Worm (Caenorhabditis elegans) whole organism, L4/young adult: ENCODE data around the gene Y57G11C.42.
A peak's percentile ranks its signal among the peaks of the same experiment; 100 is the strongest.
"Not testable (repeated sequence)": the region's sequence is repeated elsewhere in the genome, so short reads cannot be mapped to it uniquely, and the experiment has no call there.

Experiments used
- W03F9.2 ChIP-seq: fragments of 150-350 bp; optimal IDR thresholded peaks from 2 replicates; lab custom pipeline; 2014; ENCODE audit warnings: missing biosample characterization, missing genetic modification characterization
- dao-5 ChIP-seq: sonication (generic microtip); optimal IDR thresholded peaks from 2 replicates; lab custom pipeline; 2016; ENCODE audit warnings: missing genotype, missing genetic modification characterization, moderate library complexity, missing compliant biosample characterization
- him-1 ChIP-seq: sonication (generic microtip); optimal IDR thresholded peaks from 2 replicates; lab custom pipeline; 2016; ENCODE audit warnings: missing genotype, missing genetic modification reagents, missing genetic modification characterization, missing compliant biosample characterization

The Y57G11C.42 gene

DNA sequence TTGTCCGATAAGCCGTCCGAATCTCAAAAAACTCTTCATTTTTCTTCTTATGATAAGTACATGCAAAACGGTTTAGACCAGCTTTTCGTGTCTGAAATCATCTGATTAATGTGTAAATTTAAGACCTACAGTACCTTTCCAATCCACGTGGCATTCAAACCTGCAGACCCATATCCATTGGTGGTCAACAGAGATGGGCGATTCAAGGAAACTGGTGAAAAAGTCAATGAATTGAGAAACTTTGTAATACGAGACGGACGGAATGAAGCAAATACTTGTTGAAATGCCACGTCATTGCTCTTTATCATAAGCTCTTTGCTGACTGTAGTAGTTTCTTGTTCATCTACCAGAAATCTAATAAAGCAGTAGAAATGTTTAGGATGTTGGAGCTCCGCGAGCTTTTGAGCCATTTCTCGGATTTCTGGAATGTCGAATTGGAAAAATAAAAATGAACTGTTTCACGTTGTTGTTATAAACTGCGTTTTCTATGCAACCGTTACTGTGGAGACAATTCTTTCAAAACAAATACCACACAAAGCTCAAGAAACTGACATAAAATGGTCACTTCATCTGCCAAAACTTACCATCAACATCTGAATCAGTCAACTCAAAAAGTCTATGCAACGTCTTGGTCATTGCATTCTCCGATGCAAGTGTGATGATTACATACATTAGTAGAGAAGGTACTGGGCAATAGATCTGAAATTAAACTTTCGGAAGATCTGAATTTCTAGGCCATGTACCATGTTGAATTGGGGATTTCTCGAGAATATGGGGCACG, 35.8 kb downstream of the Y57G11C.42 start:
- TF ChIP-seq dao-5 (no peak), W03F9.2 (tag; lab: Kevin White, UChicago) (no peak), him-1 (tag; lab: Kevin White, UChicago) (no peak)

DNA sequence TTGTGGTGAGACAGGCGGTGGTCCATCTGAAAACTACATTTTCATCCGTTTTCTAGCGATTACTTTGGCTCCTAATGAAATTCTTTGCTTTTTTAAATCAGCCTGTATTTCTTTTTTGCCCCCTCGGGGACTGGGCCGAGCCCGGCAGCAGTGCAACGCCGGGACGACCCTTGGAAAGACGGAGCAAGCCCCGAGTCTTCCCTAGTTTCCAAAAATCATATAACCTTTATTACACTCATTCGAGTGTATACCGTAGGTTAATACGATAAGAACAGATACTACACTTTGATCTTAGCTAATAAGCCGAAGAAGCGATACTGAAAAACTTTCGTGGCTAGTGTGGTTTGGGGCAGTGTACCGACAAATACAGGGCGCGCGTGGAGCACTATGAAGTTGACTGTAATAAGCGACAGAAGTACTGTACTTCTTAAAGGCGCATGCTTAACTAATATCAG, 36.4 kb downstream of the Y57G11C.42 start:
- TF ChIP-seq him-1 (tag; lab: Kevin White, UChicago) (no peak), W03F9.2 (tag; lab: Kevin White, UChicago) (peak; percentile 33)

DNA sequence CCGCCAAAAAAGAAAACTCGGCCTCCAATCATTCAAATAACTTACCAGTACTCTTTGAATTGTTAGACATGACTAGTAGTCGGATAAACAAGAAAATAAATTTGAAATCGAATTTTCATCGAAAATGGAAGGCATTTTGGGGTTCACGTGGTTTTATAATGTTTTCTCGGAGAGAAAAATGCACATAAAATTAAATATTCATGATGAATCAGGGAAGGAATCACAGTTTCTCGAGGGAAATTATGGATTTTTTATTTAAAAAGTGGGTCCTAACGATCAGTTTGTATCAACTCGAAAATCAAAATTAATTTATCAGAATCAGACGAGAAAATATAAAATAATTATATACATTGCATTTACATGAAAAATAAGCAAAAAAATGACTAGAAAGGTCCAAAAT, 37.0 kb downstream of the Y57G11C.42 start, which contains the start of gene Y57G11C.5:
TSS of gene Y57G11C.5 (minus strand) at position 101 of the 400 bp plus-strand sequence.
- TF ChIP-seq dao-5 (no peak), W03F9.2 (tag; lab: Kevin White, UChicago) (no peak), him-1 (tag; lab: Kevin White, UChicago) (no peak)

DNA sequence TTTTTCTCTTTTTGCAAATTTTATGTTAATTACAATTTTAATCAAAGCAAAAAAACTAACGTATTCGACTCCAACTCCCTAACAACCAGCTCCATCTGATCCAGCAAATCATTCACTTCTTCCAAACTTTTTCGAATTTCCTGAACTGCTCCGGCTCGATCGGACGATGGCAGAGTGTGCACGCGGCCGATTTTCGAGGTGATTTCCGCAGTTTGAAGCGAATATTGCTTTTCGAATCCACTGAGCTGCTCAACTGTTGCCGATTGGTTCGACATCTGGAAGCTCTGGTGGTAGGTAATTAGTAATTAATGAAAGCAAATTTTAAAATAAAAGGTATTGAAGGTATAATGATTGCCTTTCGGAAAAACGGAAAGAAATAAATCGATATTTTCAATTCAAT, 38.1 kb downstream of the Y57G11C.42 start, which contains the start of gene vti-1:
TSS of gene vti-1 (minus strand) at position 284 of the 400 bp plus-strand sequence.
- TF ChIP-seq dao-5 (no peak), W03F9.2 (tag; lab: Kevin White, UChicago) (no peak), him-1 (tag; lab: Kevin White, UChicago) (no peak)

DNA sequence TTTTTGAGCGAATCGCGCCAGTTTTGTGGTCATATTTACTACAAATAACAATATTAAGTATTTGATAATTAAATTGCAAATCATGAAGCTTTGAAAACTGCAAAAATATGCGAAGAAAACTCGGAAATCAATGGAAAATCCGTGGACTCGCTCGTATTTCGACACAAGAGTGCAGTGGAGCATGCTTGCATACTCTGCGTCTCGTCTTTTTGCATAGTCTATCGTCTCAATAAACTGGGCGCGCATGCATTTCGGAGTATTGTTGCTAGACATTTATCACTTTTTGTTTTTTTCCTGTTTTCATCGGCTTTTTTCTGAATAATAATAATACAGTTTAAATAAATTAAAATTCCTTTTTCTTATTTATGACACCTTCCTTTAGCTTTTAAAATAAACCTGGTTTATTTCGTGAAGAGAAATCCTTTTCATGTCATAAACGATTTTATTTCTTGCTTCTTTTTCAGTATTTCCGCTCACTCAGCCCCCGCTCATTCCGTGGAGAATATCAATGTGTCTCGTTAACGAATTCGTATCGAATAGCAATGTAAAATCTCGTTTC, 39.4 kb downstream of the Y57G11C.42 start, which contains the start of the genes mrps-7 and Y57G11C.3:
TSS of gene mrps-7 (minus strand) at position 38 of the 559 bp plus-strand sequence.
TSS of gene Y57G11C.3 (plus strand) at position 509 of the 559 bp plus-strand sequence.
- TF ChIP-seq dao-5: no peak
- TF ChIP-seq him-1 (tag; lab: Kevin White, UChicago): peak; percentile 41
- TF ChIP-seq W03F9.2 (tag; lab: Kevin White, UChicago): peak; percentile 89

DNA sequence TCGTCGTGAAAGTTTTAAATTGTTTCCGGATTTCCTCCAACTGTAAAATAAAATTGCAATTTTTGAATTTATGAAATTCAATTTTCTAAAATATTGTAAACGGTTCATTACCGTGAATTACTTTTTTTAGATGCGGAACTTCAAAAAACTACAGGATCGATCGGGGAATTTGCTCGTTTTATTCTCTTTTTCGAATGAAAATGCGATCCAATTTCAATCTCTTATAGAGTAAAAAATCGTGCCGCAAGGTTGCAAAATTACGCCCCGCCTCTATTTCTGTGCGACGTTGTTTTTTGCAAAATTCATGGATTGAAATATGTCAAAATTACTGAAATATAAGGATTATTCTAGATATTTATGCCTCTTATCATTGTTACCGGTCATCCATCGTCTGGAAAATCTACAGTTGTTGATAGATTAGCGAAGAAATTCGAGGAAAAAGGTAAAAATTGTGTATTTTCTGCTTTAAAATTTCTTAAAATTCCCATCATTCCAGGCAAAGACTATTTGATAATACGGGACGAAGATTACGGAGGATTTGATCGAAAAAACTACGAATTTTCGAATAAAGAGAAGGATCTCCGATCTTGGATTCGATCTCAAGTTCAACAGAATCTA, 41.0 kb downstream of the Y57G11C.42 start, which contains the start of gene Y57G11C.43:
TSS of gene Y57G11C.43 (plus strand) at position 224 of the 618 bp plus-strand sequence.
- TF ChIP-seq dao-5: no peak
- TF ChIP-seq him-1 (tag; lab: Kevin White, UChicago): no peak
- TF ChIP-seq W03F9.2 (tag; lab: Kevin White, UChicago): no peak

DNA sequence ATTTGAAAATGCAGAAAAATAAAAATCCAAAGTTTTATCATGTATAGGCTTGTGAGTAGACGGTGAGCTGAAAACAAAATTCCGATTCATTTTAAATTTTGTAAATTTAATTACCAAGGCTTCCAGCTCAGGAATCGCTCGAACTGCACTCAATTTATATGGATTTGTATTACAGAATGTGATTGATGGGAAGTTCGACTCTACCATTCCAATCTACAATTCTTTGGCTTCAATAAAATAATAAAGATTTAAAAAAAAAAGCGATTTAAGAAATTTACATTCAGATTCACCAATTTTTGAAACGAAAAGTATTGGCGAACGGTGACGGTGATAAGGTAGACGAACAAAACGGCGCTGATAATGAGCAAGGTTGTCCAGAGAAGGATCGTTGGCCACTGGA, 42.3 kb downstream of the Y57G11C.42 start:
- TF ChIP-seq him-1 (tag; lab: Kevin White, UChicago): no peak
- no peak for TF ChIP-seq dao-5
- no peak for TF ChIP-seq W03F9.2 (tag; lab: Kevin White, UChicago)

DNA sequence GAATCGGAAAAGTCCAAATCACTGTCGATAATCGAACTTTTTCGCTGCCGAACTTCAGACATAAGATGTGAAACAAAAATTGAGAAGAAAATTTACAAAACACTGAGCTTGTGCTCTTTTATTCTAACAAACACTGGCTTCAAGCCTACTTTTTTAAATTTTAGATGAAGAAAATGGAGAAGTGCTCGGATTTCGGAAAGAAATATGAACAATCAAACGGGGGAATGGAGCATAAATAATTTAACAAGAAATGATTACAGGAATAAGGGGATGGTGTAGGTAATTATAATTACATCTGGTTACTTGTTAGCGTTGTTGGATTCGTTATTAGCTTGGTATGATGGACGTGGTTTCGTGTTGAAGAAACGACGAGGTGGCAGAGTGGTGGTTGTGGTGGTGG, 43.0 kb downstream of the Y57G11C.42 start, which contains the start of gene degl-1:
TSS of gene degl-1 (minus strand) at position 101 of the 400 bp plus-strand sequence.
- TF ChIP-seq dao-5 (no peak), him-1 (tag; lab: Kevin White, UChicago) (no peak), W03F9.2 (tag; lab: Kevin White, UChicago) (no peak)

DNA sequence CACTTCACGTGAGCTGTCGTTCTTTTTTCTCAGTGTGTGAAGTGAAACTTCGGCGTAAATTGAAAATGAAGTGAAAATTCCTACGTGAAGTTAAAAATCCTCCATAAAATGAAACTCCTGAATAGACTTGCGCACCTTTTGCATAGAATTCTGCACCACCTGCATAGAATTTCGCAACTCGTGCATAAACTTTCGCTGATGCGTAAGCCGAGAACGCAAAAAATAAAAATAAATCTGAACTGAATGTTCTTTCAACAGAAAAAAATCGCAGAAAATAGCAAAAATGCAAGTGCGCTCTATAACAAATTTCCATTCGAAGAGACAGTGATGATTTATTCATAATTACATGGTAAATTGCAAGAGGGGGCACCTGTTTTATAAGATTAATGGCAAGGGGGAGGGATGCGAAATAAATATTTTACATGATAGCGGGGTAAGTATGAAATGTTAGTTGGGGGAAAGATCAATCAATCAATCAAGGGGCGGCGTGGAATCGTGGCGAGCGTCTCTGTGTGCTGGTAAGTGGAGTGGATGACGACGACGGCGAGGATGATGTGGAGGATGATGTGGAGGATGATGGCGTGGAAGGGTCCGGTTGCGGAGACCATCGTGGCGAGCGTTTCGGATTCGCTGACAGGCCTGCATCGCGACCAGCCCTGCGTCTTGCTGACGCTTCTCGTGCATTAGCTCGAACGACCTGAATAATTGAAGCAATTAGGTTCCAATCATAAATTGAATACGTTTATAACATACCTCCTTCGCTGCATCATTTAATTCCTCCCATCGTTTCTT, 45.2 kb downstream of the Y57G11C.42 start, which contains the start of gene Y57G11C.36:
TSS of gene Y57G11C.36 (minus strand) at position 502 of the 792 bp plus-strand sequence.
- TF ChIP-seq W03F9.2 (tag; lab: Kevin White, UChicago) (no peak), dao-5 (no peak), him-1 (tag; lab: Kevin White, UChicago) (no peak)

DNA sequence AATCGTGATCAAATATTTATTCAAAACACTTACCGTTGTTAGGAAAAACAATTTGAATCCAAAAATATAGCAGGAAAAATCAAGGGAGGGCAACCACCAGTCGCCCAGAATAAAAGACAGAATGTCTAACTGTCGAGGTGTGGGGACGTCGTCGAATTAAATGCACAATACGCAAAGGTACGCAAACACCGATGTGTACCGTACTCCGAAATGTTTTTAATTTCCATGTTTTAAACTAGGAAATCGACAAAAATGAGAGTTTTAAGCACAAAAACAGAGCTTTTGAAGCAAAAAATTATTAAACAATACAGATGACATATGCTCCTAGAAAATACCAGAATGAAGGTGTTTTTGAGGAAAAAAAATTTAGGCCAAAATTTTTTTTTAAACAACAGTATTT, 46.1 kb downstream of the Y57G11C.42 start, which contains the start of gene Y57G11C.51:
TSS of gene Y57G11C.51 (minus strand) at position 101 of the 400 bp plus-strand sequence.
- TF ChIP-seq him-1 (tag; lab: Kevin White, UChicago); dao-5; W03F9.2 (tag; lab: Kevin White, UChicago): not testable (repeated sequence)

DNA sequence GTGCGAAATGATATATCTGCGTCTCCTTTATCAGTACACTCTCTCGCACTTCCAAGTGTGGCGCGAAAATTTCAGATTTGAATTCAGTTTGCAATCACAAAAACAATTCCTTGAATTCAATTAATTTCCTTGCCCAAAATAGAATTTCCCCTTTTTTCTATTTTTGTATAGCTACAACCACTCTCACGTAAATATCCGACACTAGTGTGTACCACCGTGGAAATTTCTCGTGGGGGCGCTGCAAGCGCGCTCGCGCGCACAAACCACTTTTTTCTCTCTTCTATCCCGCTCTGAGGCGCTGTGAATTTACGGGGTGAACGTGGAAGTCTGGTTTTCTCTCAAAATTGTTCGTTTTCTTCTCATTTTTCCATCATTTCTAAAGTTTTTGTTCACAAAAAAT, 53.2 kb downstream of the Y57G11C.42 start, which contains the start of gene Y57G11C.8:
TSS of gene Y57G11C.8 (plus strand) at position 301 of the 400 bp plus-strand sequence.
- TF ChIP-seq dao-5: no peak
- TF ChIP-seq him-1 (tag; lab: Kevin White, UChicago): no peak
- no peak for TF ChIP-seq W03F9.2 (tag; lab: Kevin White, UChicago)

DNA sequence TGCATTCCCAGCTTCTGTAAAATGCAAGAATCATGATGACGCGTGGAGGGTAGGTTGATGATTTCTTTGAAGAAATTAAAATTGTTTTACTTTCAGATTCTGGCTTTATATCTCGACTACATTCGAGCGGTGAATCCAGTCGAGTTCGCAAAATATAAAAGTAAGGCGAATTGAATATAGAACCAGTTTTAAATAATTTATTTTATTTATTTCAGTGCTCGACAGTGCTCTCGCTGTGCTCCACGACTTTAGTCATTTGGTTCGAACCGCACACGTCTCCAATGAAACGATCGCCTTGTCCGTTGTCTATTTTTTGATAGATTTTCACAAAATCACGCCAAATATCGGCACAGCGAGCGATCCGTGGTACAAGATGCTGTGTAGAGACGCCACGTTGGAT, 53.9 kb downstream of the Y57G11C.42 start, which contains the start of gene Y57G11C.1130:
TSS of gene Y57G11C.1130 (plus strand) at position 301 of the 400 bp plus-strand sequence.
- TF ChIP-seq dao-5 (no peak), him-1 (tag; lab: Kevin White, UChicago) (no peak)
